Fruit fly (Drosophila melanogaster) whole organism, prepupa: ENCODE measurements around the gene niki.

ENCODE experiments used
- CG3032 ChIP-seq: fragments of 200-800 bp; optimal IDR thresholded peaks from 2 replicates; lab custom pipeline; 2019; ENCODE audit warnings: missing biosample characterization, mild to moderate bottlenecking, missing genetic modification characterization, moderate library complexity
- CG9139 ChIP-seq: fragments of 200-800 bp; sonication (Bioruptor generic); optimal IDR thresholded peaks from 3 replicates; lab custom pipeline; 2017; ENCODE audit warnings: missing biosample characterization, mild to moderate bottlenecking, missing genetic modification characterization
- OdsH ChIP-seq: fragments of 200-800 bp; sonication (Bioruptor generic); optimal IDR thresholded peaks from 3 replicates; lab custom pipeline; 2016; ENCODE audit warnings: missing biosample characterization, missing genetic modification characterization
- Sox15 ChIP-seq: fragments of 200-800 bp; sonication (Bioruptor generic); optimal IDR thresholded peaks from 3 replicates; lab custom pipeline; 2016; ENCODE audit warnings: missing biosample characterization, missing genetic modification characterization
- dac ChIP-seq: fragments of 200-800 bp; sonication (Bioruptor generic); optimal IDR thresholded peaks from 2 replicates; lab custom pipeline; 2017; ENCODE audit warnings: missing biosample characterization, mild to moderate bottlenecking, missing genetic modification characterization

DNA sequence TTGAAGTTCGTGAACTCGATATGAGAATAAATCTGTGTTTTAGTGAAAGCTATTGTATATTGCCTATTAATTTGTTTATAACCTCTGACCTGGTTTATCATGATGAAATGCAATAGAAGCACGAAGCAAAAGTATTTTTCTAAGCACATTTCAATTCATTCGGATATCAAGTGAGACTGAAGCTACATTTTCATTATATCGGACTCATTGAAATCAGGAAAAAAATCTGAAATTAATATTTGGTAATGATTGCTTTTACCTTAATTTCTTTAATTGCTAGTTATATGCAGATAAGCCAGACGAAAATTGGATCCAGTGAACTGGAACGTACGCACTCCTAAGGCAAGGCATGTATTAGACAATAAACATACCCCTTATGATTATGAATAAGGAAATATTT lies 15.6 kb upstream of the niki start, which contains the start of gene CG33658:
- TF ChIP-seq CG9139 (GFP tag; lab: Kevin White, UChicago) (no peak), OdsH (GFP tag; lab: Kevin White, UChicago) (no peak), CG3032 (tag; lab: Kevin White, UChicago) (no peak), dac (GFP tag; lab: Kevin White, UChicago) (no peak), Sox15 (GFP tag; lab: Kevin White, UChicago) (no peak)
